Fruit fly (Drosophila melanogaster) Kc167 (cell line): ENCODE results near the gene Ncc69.

Experiments
- Myc ChIP-seq: fragments of >200 bp; optimal IDR thresholded peaks from 2 replicates; lab custom pipeline; 2017; ENCODE audit warnings: missing external identifiers
- Sin3A ChIP-seq: fragments of >200 bp; optimal IDR thresholded peaks from 2 replicates; lab custom pipeline; 2018; ENCODE audit warnings: missing external identifiers
- h ChIP-seq: fragments of >200 bp; optimal IDR thresholded peaks from 3 replicates; lab custom pipeline; 2018; ENCODE audit warnings: missing external identifiers
- insv ChIP-seq: fragments of >200 bp; optimal IDR thresholded peaks from 3 replicates; lab custom pipeline; 2018; ENCODE audit warnings: missing external identifiers
- psq ChIP-seq: fragments of >200 bp; optimal IDR thresholded peaks from 2 replicates; lab custom pipeline; 2017; ENCODE audit warnings: missing external identifiers
- ttk ChIP-seq: sonication (Bioruptor generic); optimal IDR thresholded peaks from 2 replicates; lab custom pipeline; 2017; ENCODE audit warnings: missing external identifiers

The Ncc69 gene

dm6 chr3L:12391240-12391843 lies at the start of gene Ncc69:
Gene Ncc69, minus strand, starts transcription at chr3L:12391444.
- TF ChIP-seq h (no peak), insv (lab: Kevin White, UChicago) (no peak), Sin3A (lab: Kevin White, UChicago) (no peak), psq (no peak), Myc (lab: Kevin White, UChicago) (no peak), ttk (no peak)

dm6 chr3L:12434432-12434831 lies 43.2 kb upstream of the Ncc69 start:
- TF ChIP-seq Sin3A (lab: Kevin White, UChicago): no peak

dm6 chr3L:12433710-12434109 lies 42.5 kb upstream of the Ncc69 start:
- TF ChIP-seq h: no peak
- no peak for TF ChIP-seq insv (lab: Kevin White, UChicago)
- no peak for TF ChIP-seq Sin3A (lab: Kevin White, UChicago)
- TF ChIP-seq Myc (lab: Kevin White, UChicago): no peak
- TF ChIP-seq ttk: no peak
- no peak for TF ChIP-seq psq

- TF ChIP-seq psq (no peak), Myc (lab: Kevin White, UChicago) (no peak), Sin3A (lab: Kevin White, UChicago) (no peak), ttk (no peak), insv (lab: Kevin White, UChicago) (no peak), h (no peak)
Measured at dm6 chr3L:12432392-12433012, 41.3 kb upstream of the Ncc69 start, which contains the start of gene toe. Gene toe, minus strand, starts transcription at chr3L:12432668.

dm6 chr3L:12420437-12420836 lies 29.2 kb upstream of the Ncc69 start:
- TF ChIP-seq Myc (lab: Kevin White, UChicago) (no peak), ttk (no peak), insv (lab: Kevin White, UChicago) (no peak), h (no peak), Sin3A (lab: Kevin White, UChicago) (no peak), psq (no peak)

- no peak for TF ChIP-seq h
- no peak for TF ChIP-seq Myc (lab: Kevin White, UChicago)
- TF ChIP-seq ttk: no peak
- TF ChIP-seq Sin3A (lab: Kevin White, UChicago): no peak
- TF ChIP-seq psq: no peak
- no peak for TF ChIP-seq insv (lab: Kevin White, UChicago)
Measured at dm6 chr3L:12417341-12417740, 26.1 kb upstream of the Ncc69 start, which contains the start of gene ArfGAP1. Gene ArfGAP1, minus strand, starts transcription at chr3L:12417580.

- no peak for TF ChIP-seq h
- TF ChIP-seq Sin3A (lab: Kevin White, UChicago): no peak
- TF ChIP-seq psq: no peak
- TF ChIP-seq ttk: no peak
- no peak for TF ChIP-seq insv (lab: Kevin White, UChicago)
- TF ChIP-seq Myc (lab: Kevin White, UChicago): no peak
Measured at dm6 chr3L:12414189-12414964, 23.1 kb upstream of the Ncc69 start, which contains the start of gene SCaMC. Gene SCaMC, minus strand, starts transcription at chr3L:12414842.

dm6 chr3L:12411214-12411685 lies 20.0 kb upstream of the Ncc69 start:
- TF ChIP-seq psq (no peak), ttk (no peak), h (no peak), Sin3A (lab: Kevin White, UChicago) (no peak), Myc (lab: Kevin White, UChicago) (no peak), insv (lab: Kevin White, UChicago) (no peak)

dm6 chr3L:12410472-12411213 lies 19.4 kb upstream of the Ncc69 start:
- TF ChIP-seq h: no peak
- no peak for TF ChIP-seq psq
- TF ChIP-seq Sin3A (lab: Kevin White, UChicago): no peak
- TF ChIP-seq Myc (lab: Kevin White, UChicago): no peak
- TF ChIP-seq insv (lab: Kevin White, UChicago): no peak
- TF ChIP-seq ttk: no peak

- TF ChIP-seq psq (no peak), Myc (lab: Kevin White, UChicago) (no peak), Sin3A (lab: Kevin White, UChicago) (no peak), ttk (no peak), insv (lab: Kevin White, UChicago) (no peak), h (no peak)
Measured at dm6 chr3L:12409343-12410302, 18.4 kb upstream of the Ncc69 start.
